Worm (Caenorhabditis elegans) whole organism, L1 larva: ENCODE results near the gene K04C2.5.
A peak's percentile ranks its signal among the peaks of the same experiment; 100 is the strongest.

ENCODE experiments used
- C16A3.4 ChIP-seq: fragments of 150-350 bp; optimal IDR thresholded peaks from 2 replicates; lab custom pipeline; 2014; ENCODE audit warnings: missing biosample characterization, missing genetic modification characterization
- C34B4.2 ChIP-seq: sonication (generic microtip); optimal IDR thresholded peaks from 2 replicates; lab custom pipeline; 2017; ENCODE audit warnings: mild to moderate bottlenecking, missing genetic modification characterization, missing compliant biosample characterization
- aha-1 ChIP-seq: fragments of 150-350 bp; optimal IDR thresholded peaks from 2 replicates; lab custom pipeline; 2014; ENCODE audit warnings: missing biosample characterization, missing genetic modification characterization
- alr-1 ChIP-seq: fragments of 200-800 bp; sonication (Bioruptor generic); optimal IDR thresholded peaks from 2 replicates; lab custom pipeline; 2018; ENCODE audit warnings: borderline replicate concordance, mild to moderate bottlenecking, missing genetic modification characterization, missing compliant biosample characterization
- aly-2 ChIP-seq: fragments of 150-350 bp; optimal IDR thresholded peaks from 2 replicates; lab custom pipeline; 2014; ENCODE audit warnings: missing biosample characterization, missing genetic modification characterization
- blmp-1 ChIP-seq: fragments of 150-350 bp; optimal IDR thresholded peaks from 2 replicates; lab custom pipeline; 2014; ENCODE audit warnings: missing biosample characterization, missing genetic modification characterization
- ceh-63 ChIP-seq: fragments of 200-800 bp; sonication (Bioruptor generic); optimal IDR thresholded peaks from 2 replicates; lab custom pipeline; 2018; ENCODE audit warnings: mild to moderate bottlenecking, missing genetic modification characterization, missing compliant biosample characterization
- ceh-8 ChIP-seq: fragments of 200-800 bp; sonication (Bioruptor generic); optimal IDR thresholded peaks from 2 replicates; lab custom pipeline; 2018; ENCODE audit warnings: mild to moderate bottlenecking, missing genetic modification characterization, moderate library complexity, missing compliant biosample characterization
- ceh-88 ChIP-seq: fragments of 200-800 bp; sonication (Bioruptor generic); IDR thresholded peaks from 2 replicates; pipeline ENCODE4 v1.3.6; 2022; ENCODE audit warnings: missing genetic modification characterization, missing compliant biosample characterization
- efl-1 ChIP-seq, 4 experiments: fragments of 150-350 bp; optimal IDR thresholded peaks in 3 of 4; peaks in 1 of 4; 1 replicate in 1 of 4; 2 replicates in 3 of 4; lab custom pipeline; 2014; ENCODE audit warnings: missing biosample characterization in 2 of 4, missing genetic modification characterization in 2 of 4, missing genetic modification reagents in 2 of 4
- efl-3 ChIP-seq: fragments of 200-800 bp; sonication (Bioruptor generic); optimal IDR thresholded peaks from 2 replicates; lab custom pipeline; 2018; ENCODE audit warnings: mild to moderate bottlenecking, missing genetic modification characterization, missing compliant biosample characterization
- elt-2 ChIP-seq: sonication (generic microtip); optimal IDR thresholded peaks from 2 replicates; lab custom pipeline; 2016; ENCODE audit warnings: missing genetic modification characterization, mild to moderate bottlenecking, inconsistent platforms, missing compliant biosample characterization, missing genetic modification reagents
- elt-3 ChIP-seq, 6 experiments: fragments of 150-350 bp in 1 of 6; sonication (generic microtip); optimal IDR thresholded peaks; 2 replicates each; lab custom pipeline; 2017 to 2018; ENCODE audit warnings: missing biosample characterization in 6 of 6, missing genetic modification characterization in 6 of 6, inconsistent platforms in 1 of 6
- fkh-10 ChIP-seq: sonication (generic microtip); optimal IDR thresholded peaks from 2 replicates; lab custom pipeline; 2017; ENCODE audit warnings: missing biosample characterization, missing genetic modification reagents, missing genetic modification characterization
- fkh-4 ChIP-seq: sonication (generic microtip); optimal IDR thresholded peaks from 2 replicates; lab custom pipeline; 2016; ENCODE audit warnings: missing compliant biosample characterization, missing genetic modification characterization, borderline replicate concordance
- grh-1 ChIP-seq: fragments of 200-800 bp; sonication (Bioruptor generic); IDR thresholded peaks from 2 replicates; pipeline ENCODE4 v1.3.6; 2022; ENCODE audit warnings: missing genetic modification reagents, missing genetic modification characterization, missing compliant biosample characterization
- hlh-17 ChIP-seq: fragments of 200-800 bp; sonication (Bioruptor generic); optimal IDR thresholded peaks from 2 replicates; lab custom pipeline; 2018; ENCODE audit warnings: missing genetic modification characterization, mild to moderate bottlenecking, missing compliant biosample characterization, moderate library complexity, borderline replicate concordance
- hpl-2 ChIP-seq: fragments of 150-350 bp; optimal IDR thresholded peaks from 2 replicates; lab custom pipeline; 2014; ENCODE audit warnings: missing biosample characterization, missing genetic modification reagents, missing genetic modification characterization
- isw-1 ChIP-seq: fragments of 200-800 bp; sonication (Bioruptor generic); IDR thresholded peaks from 2 replicates; pipeline ENCODE4 v1.3.6; 2022; ENCODE audit warnings: missing genetic modification characterization, missing compliant biosample characterization
- jun-1 ChIP-seq: fragments of 150-350 bp; optimal IDR thresholded peaks from 2 replicates; lab custom pipeline; 2014; ENCODE audit warnings: missing biosample characterization, missing genetic modification reagents, missing genetic modification characterization
- lin-14 ChIP-seq: fragments of 200-800 bp; sonication (Bioruptor generic); optimal IDR thresholded peaks from 2 replicates; lab custom pipeline; 2018; ENCODE audit warnings: mild to moderate bottlenecking, missing genetic modification characterization, moderate library complexity, missing compliant biosample characterization
- lin-15B ChIP-seq: fragments of 150-350 bp; sonication (generic microtip); optimal IDR thresholded peaks from 3 replicates; lab custom pipeline; 2014; ENCODE audit warnings: missing biosample characterization, missing genetic modification characterization
- lin-35 ChIP-seq, 2 experiments: fragments of 150-350 bp; optimal IDR thresholded peaks; 2 replicates each; lab custom pipeline; 2014; ENCODE audit warnings: missing biosample characterization in 2 of 2, missing genetic modification characterization in 2 of 2, missing genetic modification reagents in 2 of 2
- lin-39 ChIP-seq: fragments of 150-350 bp; optimal IDR thresholded peaks from 2 replicates; lab custom pipeline; 2014; ENCODE audit warnings: missing biosample characterization, missing genetic modification reagents, missing genetic modification characterization
- lsy-2 ChIP-seq, 2 experiments: fragments of 150-350 bp; optimal IDR thresholded peaks; 2 replicates each; lab custom pipeline; 2014; ENCODE audit warnings: missing biosample characterization in 2 of 2, missing genetic modification characterization in 2 of 2
- mab-9 ChIP-seq: fragments of 200-800 bp; sonication (Bioruptor generic); IDR thresholded peaks from 2 replicates; pipeline ENCODE4 v1.3.6; 2022; ENCODE audit warnings: missing genetic modification reagents, missing genetic modification characterization, missing compliant biosample characterization
- mdl-1 ChIP-seq, 2 experiments: fragments of 150-350 bp; optimal IDR thresholded peaks; 2 replicates each; lab custom pipeline; 2014 to 2017; ENCODE audit warnings: missing biosample characterization in 2 of 2, missing genetic modification characterization in 2 of 2, inconsistent platforms in 1 of 2
- mep-1 ChIP-seq: fragments of 150-350 bp; optimal IDR thresholded peaks from 2 replicates; lab custom pipeline; 2014; ENCODE audit warnings: missing biosample characterization, missing genetic modification characterization
- nhr-12 ChIP-seq: sonication (generic microtip); optimal IDR thresholded peaks from 2 replicates; lab custom pipeline; 2017; ENCODE audit warnings: missing biosample characterization, missing genetic modification characterization
- nhr-19 ChIP-seq: fragments of 200-800 bp; sonication (Bioruptor generic); conservative IDR thresholded peaks from 2 replicates; pipeline ENCODE4 v1.3.6; 2022; ENCODE audit warnings: missing genetic modification characterization, missing compliant biosample characterization
- nhr-20 ChIP-seq: sonication (generic microtip); optimal IDR thresholded peaks from 2 replicates; lab custom pipeline; 2016; ENCODE audit warnings: mild to moderate bottlenecking, missing genetic modification characterization, missing compliant biosample characterization
- nhr-237 ChIP-seq: fragments of 150-350 bp; optimal IDR thresholded peaks from 2 replicates; lab custom pipeline; 2014; ENCODE audit warnings: missing biosample characterization, missing genetic modification characterization
- nhr-28 ChIP-seq: fragments of 150-350 bp; optimal IDR thresholded peaks from 2 replicates; lab custom pipeline; 2014; ENCODE audit warnings: missing biosample characterization, missing genetic modification characterization
- nhr-71 ChIP-seq: sonication (generic microtip); optimal IDR thresholded peaks from 2 replicates; lab custom pipeline; 2016; ENCODE audit warnings: mild to moderate bottlenecking, missing genetic modification characterization, moderate library complexity, missing compliant biosample characterization
- nhr-85 ChIP-seq: sonication (generic microtip); peaks from one replicate; lab custom pipeline; 2016; ENCODE audit warnings: missing genetic modification characterization, inconsistent platforms, missing compliant biosample characterization
- pag-3 ChIP-seq: sonication (generic microtip); optimal IDR thresholded peaks from 2 replicates; lab custom pipeline; 2017; ENCODE audit warnings: missing genetic modification characterization, mild to moderate bottlenecking, missing compliant biosample characterization, antibody characterized with exemption, borderline replicate concordance; ENCODE audit not compliant: insufficient read depth
- pax-3 ChIP-seq: fragments of 200-800 bp; sonication (Bioruptor generic); optimal IDR thresholded peaks from 2 replicates; lab custom pipeline; 2018; ENCODE audit warnings: mild to moderate bottlenecking, missing genetic modification characterization, moderate library complexity, missing compliant biosample characterization
- pqm-1 ChIP-seq: sonication (generic microtip); optimal IDR thresholded peaks from 3 replicates; lab custom pipeline; 2017; ENCODE audit warnings: missing biosample characterization, missing genetic modification characterization
- rnt-1 ChIP-seq: sonication (generic microtip); optimal IDR thresholded peaks from 2 replicates; lab custom pipeline; 2016; ENCODE audit warnings: mild to moderate bottlenecking, missing genetic modification characterization, moderate library complexity, missing compliant biosample characterization
- snu-23 ChIP-seq: sonication (generic microtip); optimal IDR thresholded peaks from 2 replicates; lab custom pipeline; 2016; ENCODE audit warnings: missing genetic modification characterization, missing compliant biosample characterization
- sup-37 ChIP-seq: fragments of 200-800 bp; sonication (Bioruptor generic); optimal IDR thresholded peaks from 2 replicates; lab custom pipeline; 2018; ENCODE audit warnings: mild to moderate bottlenecking, missing genetic modification characterization, missing compliant biosample characterization
- swsn-7 ChIP-seq: sonication (generic microtip); optimal IDR thresholded peaks from 2 replicates; lab custom pipeline; 2016; ENCODE audit warnings: missing genetic modification characterization, missing compliant biosample characterization
- tbx-2 ChIP-seq: sonication (generic microtip); optimal IDR thresholded peaks from 2 replicates; lab custom pipeline; 2016; ENCODE audit warnings: missing genetic modification characterization, missing compliant biosample characterization
- tlp-1 ChIP-seq: fragments of 150-350 bp; optimal IDR thresholded peaks from 2 replicates; lab custom pipeline; 2014; ENCODE audit warnings: missing biosample characterization, missing genetic modification characterization
- unc-130 ChIP-seq: fragments of 150-350 bp; optimal IDR thresholded peaks from 2 replicates; lab custom pipeline; 2017; ENCODE audit warnings: missing biosample characterization, missing genetic modification characterization, inconsistent platforms
- unc-30 ChIP-seq: sonication (generic microtip); optimal IDR thresholded peaks from 2 replicates; lab custom pipeline; 2017; ENCODE audit warnings: missing biosample characterization, missing genetic modification characterization
- unc-98 ChIP-seq: fragments of 200-800 bp; sonication (Bioruptor generic); IDR thresholded peaks from 2 replicates; pipeline ENCODE4 v1.3.6; 2022; ENCODE audit warnings: missing genetic modification characterization, missing compliant biosample characterization
- vab-15 ChIP-seq: sonication (generic microtip); optimal IDR thresholded peaks from 2 replicates; lab custom pipeline; 2017; ENCODE audit warnings: missing genotype, mild to moderate bottlenecking, missing genetic modification characterization, missing compliant biosample characterization
- zag-1 ChIP-seq: fragments of 150-350 bp; optimal IDR thresholded peaks from 2 replicates; lab custom pipeline; 2014; ENCODE audit warnings: missing biosample characterization, missing genetic modification characterization
- zip-4 ChIP-seq: fragments of 200-800 bp; sonication (Bioruptor generic); optimal IDR thresholded peaks from 2 replicates; lab custom pipeline; 2018; ENCODE audit warnings: mild to moderate bottlenecking, missing genetic modification characterization, moderate library complexity, missing compliant biosample characterization
- ztf-11 ChIP-seq, 2 experiments: sonication (generic microtip); optimal IDR thresholded peaks; 2 replicates each; lab custom pipeline; 2016 to 2017; ENCODE audit warnings: missing genetic modification characterization in 2 of 2, missing biosample characterization in 1 of 2, missing compliant biosample characterization in 1 of 2
- ztf-4 ChIP-seq: fragments of 150-350 bp; optimal IDR thresholded peaks from 2 replicates; lab custom pipeline; 2014; ENCODE audit warnings: missing biosample characterization, missing genetic modification characterization

Gene K04C2.5

DNA sequence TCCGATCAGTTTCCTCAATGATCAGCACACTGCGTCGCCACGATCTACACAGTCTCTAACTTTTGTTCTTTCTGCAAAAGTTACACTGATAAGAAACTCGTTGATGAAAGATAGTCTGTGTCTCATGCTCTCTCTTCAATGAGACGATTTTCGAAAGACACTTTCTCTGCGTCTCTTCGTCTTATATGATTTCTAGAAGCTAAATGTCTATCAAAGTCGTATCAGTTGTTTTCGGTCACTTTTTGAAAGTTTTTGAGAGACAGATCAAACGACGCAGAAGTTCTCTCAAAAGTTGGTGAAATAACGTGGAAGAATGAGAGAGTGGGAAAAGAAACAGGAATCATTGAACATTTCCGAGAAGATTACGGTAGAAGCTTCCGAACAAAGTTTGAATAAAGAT lies 3.7 kb upstream of the K04C2.5 start (continued):
- TF ChIP-seq blmp-1 (peak; percentile 60), ceh-8 (GFP tag; lab: Kevin White, UChicago) (no peak), hpl-2 (GFP tag; lab: Kevin White, UChicago) (peak; percentile 28), ceh-63 (GFP tag; lab: Kevin White, UChicago) (no peak), nhr-237 (tag; lab: Kevin White, UChicago) (no peak), nhr-12 (tag; lab: Kevin White, UChicago) (no peak), snu-23 (GFP tag; lab: Kevin White, UChicago) (peak; percentile 86), pag-3 (no peak), mdl-1 (tag; optimal IDR thresholded peaks at IDR 0.05; lab: Kevin White, UChicago) (peak in 1 of 2 experiments; percentile 49), tlp-1 (no peak), nhr-19 (GFP tag; lab: Robert Waterston, UW) (peak; percentile 85), aly-2 (peak; percentile 70), lin-15B (tag; lab: Kevin White, UChicago) (no peak), unc-130 (no peak), fkh-10 (GFP tag; lab: Kevin White, UChicago) (no peak), lsy-2 (tag; optimal IDR thresholded peaks at IDR 0.05; lab: Kevin White, UChicago) (peak; percentile 74 to 91), rnt-1 (tag; lab: Kevin White, UChicago) (peak; percentile 81), mep-1 (peak; percentile 66), nhr-28 (tag; lab: Kevin White, UChicago) (no peak), C16A3.4 (tag; lab: Kevin White, UChicago) (no peak), efl-3 (GFP tag; lab: Kevin White, UChicago) (no peak), elt-3 (tag; optimal IDR thresholded peaks at IDR 0.05; lab: Kevin White, UChicago) (peak in 5 of 6 experiments; percentile 83 to 95 (median 91)), aha-1 (tag; lab: Kevin White, UChicago) (no peak), elt-2 (tag; lab: Kevin White, UChicago) (peak; percentile 69), tbx-2 (tag; lab: Kevin White, UChicago) (peak; percentile 77), C34B4.2 (tag; lab: Kevin White, UChicago) (no peak), ztf-4 (peak; percentile 51), vab-15 (no peak), zip-4 (GFP tag; lab: Kevin White, UChicago) (no peak), fkh-4 (tag; lab: Kevin White, UChicago) (no peak), mab-9 (GFP tag; lab: Robert Waterston, UW) (no peak), jun-1 (tag; lab: Kevin White, UChicago) (no peak), zag-1 (tag; lab: Kevin White, UChicago) (no peak), nhr-20 (peak; percentile 87), hlh-17 (GFP tag; lab: Kevin White, UChicago) (no peak), isw-1 (no peak), unc-98 (GFP tag; lab: Robert Waterston, UW) (no peak), ztf-11 (tag; optimal IDR thresholded peaks at IDR 0.05; lab: Kevin White, UChicago) (no peak), swsn-7 (tag; lab: Kevin White, UChicago) (peak; percentile 50), lin-35 (GFP tag; optimal IDR thresholded peaks at IDR 0.05; lab: Kevin White, UChicago) (peak; percentile 31 to 67), lin-39 (peak; percentile 63), sup-37 (no peak), efl-1 (optimal IDR thresholded peaks at IDR 0.05; lab: Kevin White, UChicago) (peak; percentile 60), efl-1 (GFP tag; optimal IDR thresholded peaks at IDR 0.05 in 1 of 2; lab: Kevin White, UChicago) (peak; percentile 36 to 95), grh-1 (GFP tag; lab: Robert Waterston, UW) (peak; percentile 44; the same call in 1 of the 2 replicates), nhr-71 (tag; lab: Kevin White, UChicago) (peak; percentile 93), ceh-88 (no peak), lin-14 (peak; percentile 90), alr-1 (tag; lab: Kevin White, UChicago) (no peak), unc-30 (tag; lab: Kevin White, UChicago) (no peak), nhr-85 (tag; lab: Kevin White, UChicago) (peak; percentile 87), pax-3 (tag; lab: Kevin White, UChicago) (no peak), pqm-1 (no peak)
